Worm (Caenorhabditis elegans) whole organism, late embryonic: ENCODE results near the gene clec-173.

Experiments
- C38D4.7 ChIP-seq: fragments of 200-800 bp; sonication (Bioruptor generic); optimal IDR thresholded peaks from 2 replicates; lab custom pipeline; 2018; ENCODE audit warnings: mild to moderate bottlenecking, missing genetic modification characterization, moderate library complexity, missing compliant biosample characterization
- F13H6.1 ChIP-seq: sonication (generic microtip); optimal IDR thresholded peaks from 2 replicates; lab custom pipeline; 2016; ENCODE audit warnings: missing genetic modification characterization, missing compliant biosample characterization
- K02D7.2 ChIP-seq: sonication (generic microtip); optimal IDR thresholded peaks from 2 replicates; lab custom pipeline; 2017; ENCODE audit warnings: mild to moderate bottlenecking, missing genetic modification characterization, missing compliant biosample characterization
- T23F11.4 ChIP-seq: fragments of 200-800 bp; sonication (Bioruptor generic); optimal IDR thresholded peaks from 2 replicates; lab custom pipeline; 2018; ENCODE audit warnings: mild to moderate bottlenecking, missing genetic modification characterization, missing compliant biosample characterization
- ceh-18 ChIP-seq: sonication (generic microtip); optimal IDR thresholded peaks from 2 replicates; lab custom pipeline; 2016; ENCODE audit warnings: missing genetic modification characterization, missing compliant biosample characterization
- ceh-2 ChIP-seq: sonication (generic microtip); optimal IDR thresholded peaks from 2 replicates; lab custom pipeline; 2016; ENCODE audit warnings: missing genotype, missing genetic modification characterization, missing compliant biosample characterization
- ceh-22 ChIP-seq: sonication (generic microtip); optimal IDR thresholded peaks from 2 replicates; lab custom pipeline; 2017; ENCODE audit warnings: missing biosample characterization, missing genetic modification characterization
- ceh-30 ChIP-seq: fragments of 150-350 bp; optimal IDR thresholded peaks from 2 replicates; lab custom pipeline; 2014; ENCODE audit warnings: missing biosample characterization, missing genetic modification characterization
- ceh-9 ChIP-seq: sonication (generic microtip); optimal IDR thresholded peaks from 2 replicates; lab custom pipeline; 2016; ENCODE audit warnings: mild to moderate bottlenecking, missing genetic modification characterization, inconsistent platforms, missing compliant biosample characterization
- elt-2 ChIP-seq: sonication (generic microtip); optimal IDR thresholded peaks from 2 replicates; lab custom pipeline; 2016; ENCODE audit warnings: missing genetic modification reagents, missing genetic modification characterization, missing compliant biosample characterization
- elt-4 ChIP-seq: sonication (generic microtip); optimal IDR thresholded peaks from 2 replicates; lab custom pipeline; 2016; ENCODE audit warnings: missing genetic modification characterization, missing compliant biosample characterization
- eyg-1 ChIP-seq: sonication (generic microtip); optimal IDR thresholded peaks from 2 replicates; lab custom pipeline; 2016; ENCODE audit warnings: missing genotype, missing genetic modification characterization, missing compliant biosample characterization
- fkh-10 ChIP-seq: fragments of 150-350 bp; optimal IDR thresholded peaks from 2 replicates; lab custom pipeline; 2014; ENCODE audit warnings: missing biosample characterization, missing genetic modification reagents, missing genetic modification characterization
- gmeb-2 ChIP-seq: sonication (generic microtip); optimal IDR thresholded peaks from 2 replicates; lab custom pipeline; 2016; ENCODE audit warnings: missing genetic modification characterization, inconsistent platforms, missing compliant biosample characterization
- hlh-30 ChIP-seq: sonication (generic microtip); optimal IDR thresholded peaks from 2 replicates; lab custom pipeline; 2017; ENCODE audit warnings: antibody characterized with exemption, missing genetic modification characterization, missing compliant biosample characterization; ENCODE audit not compliant: insufficient read depth
- hlh-6 ChIP-seq: sonication (generic microtip); optimal IDR thresholded peaks from 2 replicates; lab custom pipeline; 2016; ENCODE audit warnings: missing genotype, missing genetic modification characterization, missing compliant biosample characterization
- hlh-8 ChIP-seq: sonication (generic microtip); optimal IDR thresholded peaks from 2 replicates; lab custom pipeline; 2016; ENCODE audit warnings: missing genotype, missing genetic modification characterization, missing compliant biosample characterization
- lim-6 ChIP-seq: sonication (generic microtip); optimal IDR thresholded peaks from 2 replicates; lab custom pipeline; 2016; ENCODE audit warnings: missing genetic modification characterization, missing compliant biosample characterization
- nfya-1 ChIP-seq: sonication (generic microtip); optimal IDR thresholded peaks from 2 replicates; lab custom pipeline; 2017; ENCODE audit warnings: missing genetic modification characterization, mild to moderate bottlenecking, missing compliant biosample characterization, antibody characterized with exemption, moderate library complexity
- npax-4 ChIP-seq: sonication (generic microtip); optimal IDR thresholded peaks from 2 replicates; lab custom pipeline; 2016; ENCODE audit warnings: missing genetic modification characterization, missing compliant biosample characterization
- pag-3 ChIP-seq: sonication (generic microtip); optimal IDR thresholded peaks from 2 replicates; lab custom pipeline; 2016; ENCODE audit warnings: missing compliant biosample characterization, missing genetic modification characterization, borderline replicate concordance
- pat-9 ChIP-seq: fragments of 200-800 bp; sonication (Bioruptor generic); optimal IDR thresholded peaks from 2 replicates; lab custom pipeline; 2018; ENCODE audit warnings: mild to moderate bottlenecking, missing genetic modification characterization, moderate library complexity, missing compliant biosample characterization
- pax-1 ChIP-seq: fragments of 150-350 bp; optimal IDR thresholded peaks from 2 replicates; lab custom pipeline; 2014; ENCODE audit warnings: missing biosample characterization, missing genetic modification characterization
- pha-2 ChIP-seq: sonication (generic microtip); optimal IDR thresholded peaks from 2 replicates; lab custom pipeline; 2017; ENCODE audit warnings: mild to moderate bottlenecking, missing genetic modification characterization, missing compliant biosample characterization
- pha-4 ChIP-seq: fragments of 150-350 bp; optimal IDR thresholded peaks from 2 replicates; lab custom pipeline; 2018; ENCODE audit warnings: missing biosample characterization, missing genetic modification reagents, missing genetic modification characterization
- pqm-1 ChIP-seq: sonication (generic microtip); optimal IDR thresholded peaks from 2 replicates; lab custom pipeline; 2016; ENCODE audit warnings: missing genetic modification characterization, missing compliant biosample characterization
- pros-1 ChIP-seq: fragments of 150-350 bp; optimal IDR thresholded peaks from 2 replicates; lab custom pipeline; 2014; ENCODE audit warnings: missing biosample characterization, missing genetic modification reagents, missing genetic modification characterization
- sdc-2 ChIP-seq: sonication (generic microtip); optimal IDR thresholded peaks from 2 replicates; lab custom pipeline; 2016; ENCODE audit warnings: missing genotype, missing genetic modification characterization, missing compliant biosample characterization
- sox-2 ChIP-seq: fragments of 200-800 bp; sonication (Bioruptor generic); IDR thresholded peaks from 2 replicates; pipeline ENCODE4 v1.3.6; 2022; ENCODE audit warnings: missing genetic modification reagents, missing genetic modification characterization, missing compliant biosample characterization
- sox-4 ChIP-seq: sonication (generic microtip); optimal IDR thresholded peaks from 2 replicates; lab custom pipeline; 2017; ENCODE audit warnings: mild to moderate bottlenecking, missing genetic modification characterization, inconsistent platforms, missing compliant biosample characterization
- tbx-2 ChIP-seq: sonication (generic microtip); optimal IDR thresholded peaks from 2 replicates; lab custom pipeline; 2016; ENCODE audit warnings: missing genetic modification characterization, missing compliant biosample characterization
- ttx-3 ChIP-seq: sonication (generic microtip); optimal IDR thresholded peaks from 2 replicates; lab custom pipeline; 2016; ENCODE audit warnings: missing genetic modification reagents, missing genetic modification characterization, missing compliant biosample characterization
- unc-3 ChIP-seq, 2 experiments: fragments of 200-800 bp in 1 of 2; sonication (Bioruptor generic) in 1 of 2; sonication (generic microtip) in 1 of 2; conservative IDR thresholded peaks in 1 of 2; optimal IDR thresholded peaks in 1 of 2; 2 replicates each; pipeline versions ENCODE4 v1.3.6 to Lab custom; 2016 to 2022; ENCODE audit warnings: missing compliant biosample characterization in 2 of 2, missing genetic modification characterization in 2 of 2, missing genetic modification reagents in 1 of 2
- unc-55 ChIP-seq: sonication (generic microtip); optimal IDR thresholded peaks from 2 replicates; lab custom pipeline; 2017; ENCODE audit warnings: missing biosample characterization, missing genetic modification reagents, missing genetic modification characterization
- zip-5 ChIP-seq: sonication (generic microtip); optimal IDR thresholded peaks from 2 replicates; lab custom pipeline; 2016; ENCODE audit warnings: missing genetic modification characterization, missing compliant biosample characterization

clec-173 gene

ce11 chrIV:3256866-3257265 lies 10.6 kb downstream of the clec-173 start:
- no peak for TF ChIP-seq ceh-9 (tag; lab: Kevin White, UChicago)
- peak; percentile 2 for TF ChIP-seq unc-55 (GFP tag; lab: Kevin White, UChicago)
- TF ChIP-seq, all 69 proteins: peak for 1

- TF ChIP-seq tbx-2 (tag; lab: Kevin White, UChicago), result no peak
- no peak for TF ChIP-seq pax-1 (tag; lab: Kevin White, UChicago)
- TF ChIP-seq pha-4 (tag; lab: Kevin White, UChicago), result no peak
- no peak for TF ChIP-seq gmeb-2 (tag; lab: Kevin White, UChicago)
- no peak for TF ChIP-seq ceh-22 (tag; lab: Kevin White, UChicago)
- no peak for TF ChIP-seq nfya-1 (tag; lab: Kevin White, UChicago)
- TF ChIP-seq fkh-10, result no peak
- TF ChIP-seq ttx-3, result no peak
- no peak for TF ChIP-seq unc-55 (GFP tag; lab: Kevin White, UChicago)
- no peak for TF ChIP-seq hlh-6
- no peak for TF ChIP-seq sox-4 (tag; lab: Kevin White, UChicago)
- no peak for TF ChIP-seq T23F11.4
- TF ChIP-seq pag-3 (tag; lab: Kevin White, UChicago), result no peak
- no peak for TF ChIP-seq npax-4 (tag; lab: Kevin White, UChicago)
- no peak for TF ChIP-seq unc-3 (GFP tag; conservative IDR thresholded peaks at IDR 0.05; lab: Robert Waterston, UW)
- no peak for TF ChIP-seq unc-3 (tag; optimal IDR thresholded peaks at IDR 0.05; lab: Kevin White, UChicago)
- no peak for TF ChIP-seq pqm-1 (tag; lab: Kevin White, UChicago)
- TF ChIP-seq pha-2, result no peak
- no peak for TF ChIP-seq F13H6.1 (tag; lab: Kevin White, UChicago)
- no peak for TF ChIP-seq pat-9 (tag; lab: Kevin White, UChicago)
- TF ChIP-seq, all 69 proteins: peak for 0
Observed at ce11 chrIV:3254443-3254842, 13.0 kb downstream of the clec-173 start, which contains the start of gene dmd-9. dmd-9 (minus strand) TSS chrIV:3254543.

DNA sequence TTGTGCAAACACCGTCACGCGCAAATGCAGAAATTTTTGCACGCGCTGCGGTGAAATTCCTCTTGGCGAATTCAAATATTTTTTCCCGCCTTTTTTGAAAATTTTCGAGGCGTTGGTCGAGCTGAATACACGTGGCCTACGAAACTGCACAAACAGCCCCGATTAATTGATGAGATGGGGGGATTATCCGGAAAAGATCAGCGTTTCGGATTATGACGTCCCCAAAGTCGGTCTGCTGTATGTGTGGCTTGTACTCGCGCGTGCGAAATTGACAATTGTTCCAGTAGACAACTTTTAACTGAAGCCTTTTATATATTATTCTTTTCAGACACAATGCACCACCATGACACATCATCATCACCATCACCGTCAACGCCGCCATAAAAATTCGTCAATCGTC lies 15.4 kb downstream of the clec-173 start:
- TF ChIP-seq hlh-30 (tag; lab: Kevin White, UChicago), result no peak
- TF ChIP-seq elt-4 (tag; lab: Kevin White, UChicago), result no peak
- TF ChIP-seq hlh-8, result no peak
- no peak for TF ChIP-seq hlh-6
- TF ChIP-seq sox-2 (GFP tag; lab: Robert Waterston, UW), result no peak
- no peak for TF ChIP-seq pax-1 (tag; lab: Kevin White, UChicago)
- no peak for TF ChIP-seq ceh-22 (tag; lab: Kevin White, UChicago)
- no peak for TF ChIP-seq sdc-2
- no peak for TF ChIP-seq gmeb-2 (tag; lab: Kevin White, UChicago)
- no peak for TF ChIP-seq lim-6 (tag; lab: Kevin White, UChicago)

DNA sequence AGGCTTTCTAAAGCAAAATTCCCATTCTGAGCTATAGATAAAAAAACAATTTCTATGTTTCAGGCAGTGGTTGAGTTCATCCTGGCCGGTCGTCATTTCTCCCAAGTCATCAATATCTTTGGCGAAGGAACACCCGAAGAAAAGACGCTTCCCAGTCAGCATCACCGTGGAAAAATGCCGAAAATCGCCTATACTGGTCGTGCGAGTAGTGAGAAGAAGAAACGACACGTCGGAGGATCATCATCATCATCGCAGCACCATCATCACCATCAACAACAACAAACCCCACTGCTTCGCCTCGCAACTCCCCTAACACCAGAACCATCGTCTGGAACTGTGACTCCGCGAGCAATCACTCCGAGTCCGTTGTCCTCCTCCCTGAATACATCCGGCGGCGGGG lies 15.9 kb downstream of the clec-173 start:
- TF ChIP-seq ceh-9 (tag; lab: Kevin White, UChicago) (no peak), pha-2 (no peak), hlh-6 (no peak), zip-5 (tag; lab: Kevin White, UChicago) (no peak), pax-1 (tag; lab: Kevin White, UChicago) (no peak), ceh-2 (tag; lab: Kevin White, UChicago) (no peak), pros-1 (tag; lab: Kevin White, UChicago) (no peak), ceh-30 (tag; lab: Kevin White, UChicago) (no peak), ceh-18 (tag; lab: Kevin White, UChicago) (no peak), elt-2 (tag; lab: Kevin White, UChicago) (no peak), unc-3 (GFP tag; conservative IDR thresholded peaks at IDR 0.05; lab: Robert Waterston, UW) (no peak), unc-3 (tag; optimal IDR thresholded peaks at IDR 0.05; lab: Kevin White, UChicago) (no peak), sox-2 (GFP tag; lab: Robert Waterston, UW) (no peak), eyg-1 (no peak), hlh-30 (tag; lab: Kevin White, UChicago) (no peak), C38D4.7 (GFP tag; lab: Kevin White, UChicago) (no peak), K02D7.2 (no peak)
